Fruit fly (Drosophila melanogaster): ENCODE data around the gene Alr.

Gene Alr

DNA sequence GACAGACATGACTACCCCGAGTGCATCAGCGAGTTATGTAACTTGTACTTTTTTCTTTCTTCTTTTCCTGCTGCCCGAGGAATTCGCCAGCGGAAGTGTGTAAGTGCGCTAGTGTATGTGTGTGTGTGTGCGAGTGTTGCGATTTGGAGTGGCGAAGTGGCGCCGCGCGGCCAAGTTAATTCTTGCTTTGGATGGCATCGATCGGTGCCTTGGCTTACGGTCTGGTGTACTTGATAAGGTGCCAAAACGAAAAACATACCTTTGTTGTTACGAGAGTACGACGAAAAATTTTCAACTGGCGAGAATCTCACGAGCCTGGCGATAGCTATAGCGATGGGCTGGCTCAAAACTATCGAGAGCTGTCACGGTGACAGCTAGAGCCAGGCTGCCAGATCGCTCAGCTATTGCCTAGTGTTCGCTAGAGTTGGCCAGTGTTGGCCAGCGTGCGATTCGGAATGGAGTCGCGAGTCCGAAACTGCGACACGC lies 4.1 kb upstream of the Alr start, which contains the start of the genes CG18809, COX6B, CG33932 and Rpp20 (continued):
- TF ChIP-seq H15 (GFP tag; IDR thresholded peaks at IDR 0.05) (peak; percentile 37; the same call in 1 of the 3 replicates), CG6689 (GFP tag; IDR thresholded peaks at IDR 0.05) (peak; percentile 20; the same call in 1 of the 2 replicates), CG10147 (GFP tag; optimal IDR thresholded peaks at IDR 0.05) (peak; percentile 11), ind (GFP tag; optimal IDR thresholded peaks at IDR 0.05) (peak; percentile 59), Bdp1 (GFP tag; optimal IDR thresholded peaks at IDR 0.05) (peak; percentile 63), stc (GFP tag; IDR thresholded peaks at IDR 0.05) (no peak), Doc3 (GFP tag; IDR thresholded peaks at IDR 0.05; ENCODE audit: partially characterized antibody) (peak; percentile 74), CG31388 (GFP tag; optimal IDR thresholded peaks at IDR 0.05) (no peak), ssp (GFP tag; IDR thresholded peaks at IDR 0.05) (peak; percentile 59), Dfd (GFP tag; optimal IDR thresholded peaks at IDR 0.05) (no peak), CG4820 (GFP tag; optimal IDR thresholded peaks at IDR 0.05) (peak; percentile 28), CG11695 (GFP tag; IDR thresholded peaks at IDR 0.05) (no peak), Camta (GFP tag; optimal IDR thresholded peaks at IDR 0.05) (peak; percentile 44), Dip2 (GFP tag; IDR thresholded peaks at IDR 0.05) (no peak), CG8290 (GFP tag; optimal IDR thresholded peaks at IDR 0.05) (peak; percentile 66), CG8290 (tag; optimal IDR thresholded peaks at IDR 0.05) (peak in 1 of 2 experiments; percentile 95), CG17802 (tag; optimal IDR thresholded peaks at IDR 0.05) (peak; percentile 7), BEAF-32 (GFP tag; optimal IDR thresholded peaks at IDR 0.05) (peak; percentile 99), CG9817 (tag; optimal IDR thresholded peaks at IDR 0.05) (peak; percentile 66), CG2129 (GFP tag; IDR thresholded peaks at IDR 0.05; ENCODE audit: partially characterized antibody) (peak; percentile 84), shn (GFP tag; optimal IDR thresholded peaks at IDR 0.05) (peak; percentile 67), crol (GFP tag; IDR thresholded peaks at IDR 0.05) (no peak), CoRest (tag; optimal IDR thresholded peaks at IDR 0.05) (peak; percentile 34), tap (tag; optimal IDR thresholded peaks at IDR 0.05) (no peak), CrebB (tag; optimal IDR thresholded peaks at IDR 0.05) (peak; percentile 55), pb (GFP tag; optimal IDR thresholded peaks at IDR 0.05) (peak; percentile 28), CG14441 (GFP tag; IDR thresholded peaks at IDR 0.05) (peak; percentile 26; the same call in 1 of the 2 replicates), klu (GFP tag; IDR thresholded peaks at IDR 0.05) (no peak), HmgZ (tag; optimal IDR thresholded peaks at IDR 0.05) (peak; percentile 91), Fer2 (tag; optimal IDR thresholded peaks at IDR 0.05) (peak; percentile 27), CG12155 (GFP tag; optimal IDR thresholded peaks at IDR 0.05) (peak; percentile 95), ato (GFP tag; IDR thresholded peaks at IDR 0.05; ENCODE audit: partially characterized antibody) (peak; percentile 93), dati (GFP tag; IDR thresholded peaks at IDR 0.05) (no peak), CG3407 (GFP tag; optimal IDR thresholded peaks at IDR 0.05) (no peak), Dref (GFP tag; IDR thresholded peaks at IDR 0.05) (peak; percentile 67), CHES-1-like (GFP tag; optimal IDR thresholded peaks at IDR 0.05) (peak; percentile 88), Vsx1 (GFP tag; optimal IDR thresholded peaks at IDR 0.05) (no peak), CG9932 (GFP tag; IDR thresholded peaks at IDR 0.05) (peak; percentile 90), row (GFP tag; IDR thresholded peaks at IDR 0.05) (peak; percentile 68), Sox100B (GFP tag; optimal IDR thresholded peaks at IDR 0.05) (no peak), CG18599 (GFP tag; optimal IDR thresholded peaks at IDR 0.05) (peak; percentile 74), btn (GFP tag; optimal IDR thresholded peaks at IDR 0.05) (no peak), CG17829 (tag; optimal IDR thresholded peaks at IDR 0.05) (peak; percentile 72), eyg (GFP tag; optimal IDR thresholded peaks at IDR 0.05) (peak; percentile 43), CG12299 (tag; optimal IDR thresholded peaks at IDR 0.05) (no peak), CG12219 (GFP tag; optimal IDR thresholded peaks at IDR 0.05) (peak; percentile 38), ash1 (GFP tag; optimal IDR thresholded peaks at IDR 0.05) (no peak), cg (GFP tag; optimal IDR thresholded peaks at IDR 0.05) (peak; percentile 78), YL-1 (GFP tag; optimal IDR thresholded peaks at IDR 0.05) (peak; percentile 94), CG10565 (GFP tag; optimal IDR thresholded peaks at IDR 0.05) (no peak), phol (tag; optimal IDR thresholded peaks at IDR 0.05) (peak; percentile 71), h (optimal IDR thresholded peaks at IDR 0.05) (no peak)
